Worm (Caenorhabditis elegans): Measurements from ENCODE around the gene F59A6.11.

F59A6.11 gene

ce11 chrII:5020513-5021081 is 22.0 kb upstream of the F59A6.11 start:
- no peak for TF ChIP-seq ama-1 (optimal IDR thresholded peaks at IDR 0.05)
- no peak for TF ChIP-seq hpl-2 (GFP tag; optimal IDR thresholded peaks at IDR 0.05)
- TF ChIP-seq ets-5 (GFP tag; IDR thresholded peaks at IDR 0.05), result no peak
- TF ChIP-seq unc-62 (GFP tag; optimal IDR thresholded peaks at IDR 0.05), result no peak
- TF ChIP-seq fkh-10 (GFP tag; optimal IDR thresholded peaks at IDR 0.05), result no peak
- TF ChIP-seq C16A3.4 (tag; optimal IDR thresholded peaks at IDR 0.05), result no peak
- TF ChIP-seq nhr-12 (tag; optimal IDR thresholded peaks at IDR 0.05), result no peak
- TF ChIP-seq nhr-19 (GFP tag; conservative IDR thresholded peaks at IDR 0.05), result 0 out of 2 replicates have a peak, but pooled peaks have one; percentile 3
- no peak for TF ChIP-seq nhr-90 (tag; optimal IDR thresholded peaks at IDR 0.05; ENCODE audit: poor library complexity)
- TF ChIP-seq Y116A8C.19 (tag; optimal IDR thresholded peaks at IDR 0.05; ENCODE audit: borderline replicate concordance), result no peak
- TF ChIP-seq nhr-20 (tag; optimal IDR thresholded peaks at IDR 0.05), result peak; percentile 6
- peak; percentile 88 for TF ChIP-seq elt-2 (tag; optimal IDR thresholded peaks at IDR 0.05)
- no peak for TF ChIP-seq pag-3 (tag; optimal IDR thresholded peaks at IDR 0.05; ENCODE audit: borderline replicate concordance, insufficient read depth)
- no peak for TF ChIP-seq grh-1 (GFP tag; IDR thresholded peaks at IDR 0.05)
- TF ChIP-seq sup-37 (GFP tag; optimal IDR thresholded peaks at IDR 0.05), result no peak
- TF ChIP-seq nhr-11 (tag; optimal IDR thresholded peaks at IDR 0.05), result no peak
- no peak for TF ChIP-seq ceh-88 (GFP tag; IDR thresholded peaks at IDR 0.05)
- no peak for TF ChIP-seq nhr-237 (tag; optimal IDR thresholded peaks at IDR 0.05)
- no peak for TF ChIP-seq nhr-77 (tag; optimal IDR thresholded peaks at IDR 0.05)
- TF ChIP-seq mep-1 (tag; optimal IDR thresholded peaks at IDR 0.05), result no peak
- no peak for TF ChIP-seq lir-3 (tag; optimal IDR thresholded peaks at IDR 0.05; ENCODE audit: poor library complexity)
- TF ChIP-seq lin-39 (tag; optimal IDR thresholded peaks at IDR 0.05), result no peak
- peak; percentile 39 for TF ChIP-seq lin-14 (GFP tag; optimal IDR thresholded peaks at IDR 0.05)
- TF ChIP-seq egl-27 (tag; optimal IDR thresholded peaks at IDR 0.05), result no peak
- TF ChIP-seq mdl-1 (tag; optimal IDR thresholded peaks at IDR 0.05), result no peak
- TF ChIP-seq jun-1 (tag; optimal IDR thresholded peaks at IDR 0.05), result no peak
- TF ChIP-seq mef-2 (tag; optimal IDR thresholded peaks at IDR 0.05), result no peak
- TF ChIP-seq dpl-1 (GFP tag; optimal IDR thresholded peaks at IDR 0.05), result no peak
- no peak for TF ChIP-seq skn-1 (tag; optimal IDR thresholded peaks at IDR 0.05)
- no peak for TF ChIP-seq pax-3 (tag; optimal IDR thresholded peaks at IDR 0.05)
- TF ChIP-seq nhr-71 (tag; optimal IDR thresholded peaks at IDR 0.05), result peak; percentile 29
- no peak for TF ChIP-seq hlh-17 (GFP tag; optimal IDR thresholded peaks at IDR 0.05; ENCODE audit: borderline replicate concordance)
- TF ChIP-seq tlp-1 (tag; optimal IDR thresholded peaks at IDR 0.05), result no peak
- no peak for TF ChIP-seq fos-1 (tag; optimal IDR thresholded peaks at IDR 0.05)
- TF ChIP-seq sox-4 (tag; optimal IDR thresholded peaks at IDR 0.05), result no peak
- TF ChIP-seq efl-3 (GFP tag; optimal IDR thresholded peaks at IDR 0.05), result no peak
- TF ChIP-seq mab-9 (GFP tag; IDR thresholded peaks at IDR 0.05), result no peak
- TF ChIP-seq pqm-1 (tag; optimal IDR thresholded peaks at IDR 0.05), result no peak
- no peak for TF ChIP-seq ceh-8 (GFP tag; optimal IDR thresholded peaks at IDR 0.05)
- no peak for TF ChIP-seq efl-1 (optimal IDR thresholded peaks at IDR 0.05)
- peak in 1 of 2 experiments; percentile 62 for TF ChIP-seq efl-1 (GFP tag; optimal IDR thresholded peaks at IDR 0.05 in 1 of 2)
- no peak for TF ChIP-seq blmp-1 (tag; optimal IDR thresholded peaks at IDR 0.05)
- no peak for TF ChIP-seq nhr-84 (tag; optimal IDR thresholded peaks at IDR 0.05)
- TF ChIP-seq alr-1 (tag; optimal IDR thresholded peaks at IDR 0.05; ENCODE audit: borderline replicate concordance), result no peak
- TF ChIP-seq unc-98 (GFP tag; IDR thresholded peaks at IDR 0.05), result no peak
- TF ChIP-seq fkh-8 (tag; optimal IDR thresholded peaks at IDR 0.05), result no peak
- TF ChIP-seq aly-2 (tag; optimal IDR thresholded peaks at IDR 0.05), result no peak
- no peak for TF ChIP-seq nhr-85 (tag)
- no peak for TF ChIP-seq unc-86 (tag; optimal IDR thresholded peaks at IDR 0.05)
- no peak for TF ChIP-seq lin-35 (GFP tag; optimal IDR thresholded peaks at IDR 0.05)
- no peak for TF ChIP-seq nhr-47 (tag; optimal IDR thresholded peaks at IDR 0.05)
- no peak for TF ChIP-seq F16B12.6 (tag; optimal IDR thresholded peaks at IDR 0.05)
- TF ChIP-seq vab-15 (tag; optimal IDR thresholded peaks at IDR 0.05), result no peak
